Fruit fly (Drosophila melanogaster) whole organism, embryonic: Measurements from ENCODE around the gene N.

Source experiments
- BEAF-32 ChIP-seq: fragments of 200-800 bp; sonication (Bioruptor generic); optimal IDR thresholded peaks from 3 replicates; lab custom pipeline; 2017; ENCODE audit warnings: missing biosample characterization, missing genetic modification characterization, mild to moderate bottlenecking, moderate library complexity, missing genetic modification reagents
- Bteb2 ChIP-seq: fragments of 200-800 bp; sonication (Bioruptor generic); optimal IDR thresholded peaks from 2 replicates; lab custom pipeline; 2016; ENCODE audit warnings: missing biosample characterization, missing genetic modification characterization
- CG11398 ChIP-seq: fragments of 200-800 bp; sonication (Bioruptor generic); optimal IDR thresholded peaks from 2 replicates; lab custom pipeline; 2016; ENCODE audit warnings: missing biosample characterization, missing genetic modification characterization
- CG11723 ChIP-seq: fragments of 200-800 bp; sonication (Bioruptor generic); optimal IDR thresholded peaks from 2 replicates; lab custom pipeline; 2017; ENCODE audit warnings: missing biosample characterization, mild to moderate bottlenecking, missing genetic modification characterization
- CG13296 ChIP-seq: fragments of 200-800 bp; sonication (Bioruptor generic); optimal IDR thresholded peaks from 3 replicates; lab custom pipeline; 2018; ENCODE audit warnings: missing biosample characterization, mild to moderate bottlenecking, missing genetic modification characterization
- CG14667 ChIP-seq: fragments of 200-800 bp; sonication (Bioruptor generic); IDR thresholded peaks from 2 replicates; pipeline ENCODE4 v1.3.6; 2022; ENCODE audit warnings: missing biosample characterization, missing genetic modification characterization
- CG14710 ChIP-seq: fragments of 200-800 bp; sonication (Bioruptor generic); optimal IDR thresholded peaks from 3 replicates; lab custom pipeline; 2019; ENCODE audit warnings: missing biosample characterization, mild to moderate bottlenecking, missing genetic modification characterization, moderate library complexity
- CG15011 ChIP-seq: fragments of 200-800 bp; sonication (Bioruptor generic); optimal IDR thresholded peaks from 3 replicates; lab custom pipeline; 2018; ENCODE audit warnings: missing biosample characterization, mild to moderate bottlenecking, missing genetic modification characterization
- CG15479 ChIP-seq: fragments of 200-800 bp; sonication (Bioruptor generic); optimal IDR thresholded peaks from 3 replicates; lab custom pipeline; 2019; ENCODE audit warnings: missing biosample characterization, mild to moderate bottlenecking, missing genetic modification characterization, moderate library complexity
- CG1603 ChIP-seq: fragments of 200-800 bp; sonication (Bioruptor generic); optimal IDR thresholded peaks from 2 replicates; lab custom pipeline; 2019; ENCODE audit warnings: missing biosample characterization, mild to moderate bottlenecking, missing genetic modification characterization, moderate library complexity
- CG16815 ChIP-seq: fragments of 200-800 bp; sonication (Bioruptor generic); optimal IDR thresholded peaks from 3 replicates; lab custom pipeline; 2017; ENCODE audit warnings: missing biosample characterization, mild to moderate bottlenecking, missing genetic modification characterization
- CG17829 ChIP-seq: fragments of 200-800 bp; optimal IDR thresholded peaks from 2 replicates; lab custom pipeline; 2019; ENCODE audit warnings: missing biosample characterization, mild to moderate bottlenecking, missing genetic modification characterization, moderate library complexity
- CG33213 ChIP-seq: fragments of 200-800 bp; sonication (Bioruptor generic); optimal IDR thresholded peaks from 3 replicates; lab custom pipeline; 2016; ENCODE audit warnings: missing biosample characterization, missing genetic modification characterization
- CG34224 ChIP-seq: fragments of 200-800 bp; sonication (Bioruptor generic); IDR thresholded peaks from 3 replicates; pipeline ENCODE4 v1.3.6; 2022; ENCODE audit warnings: missing biosample characterization, missing genetic modification characterization; ENCODE audit not compliant: partially characterized antibody
- CG34376 ChIP-seq: fragments of 200-800 bp; sonication (Bioruptor generic); optimal IDR thresholded peaks from 2 replicates; lab custom pipeline; 2018; ENCODE audit warnings: missing biosample characterization, mild to moderate bottlenecking, missing genetic modification characterization
- CG3726 ChIP-seq: fragments of 200-800 bp; sonication (Bioruptor generic); IDR thresholded peaks from 3 replicates; pipeline ENCODE4, ENCODE4 v1.3.6; 2022; ENCODE audit warnings: missing biosample characterization, missing genetic modification characterization
- CG4328 ChIP-seq: fragments of 200-800 bp; sonication (Bioruptor generic); optimal IDR thresholded peaks from 3 replicates; lab custom pipeline; 2017; ENCODE audit warnings: missing biosample characterization, missing genetic modification reagents, missing genetic modification characterization
- CG4404 ChIP-seq: fragments of 200-800 bp; sonication (Bioruptor generic); IDR thresholded peaks from 2 replicates; pipeline ENCODE4 v1.3.6; 2022; ENCODE audit warnings: missing biosample characterization, missing genetic modification characterization
- CG4854 ChIP-seq: fragments of 200-800 bp; sonication (Bioruptor generic); optimal IDR thresholded peaks from 2 replicates; lab custom pipeline; 2016; ENCODE audit warnings: missing biosample characterization, missing genetic modification characterization, inconsistent platforms
- CG6175 ChIP-seq: fragments of 200-800 bp; sonication (Bioruptor generic); IDR thresholded peaks from 3 replicates; pipeline ENCODE4 v1.3.6; 2022; ENCODE audit warnings: missing biosample characterization, missing genetic modification characterization
- CG7987 ChIP-seq: fragments of 200-800 bp; sonication (Bioruptor generic); optimal IDR thresholded peaks from 2 replicates; lab custom pipeline; 2018; ENCODE audit warnings: missing biosample characterization, mild to moderate bottlenecking, missing genetic modification characterization, moderate library complexity
- CG8281 ChIP-seq: fragments of 200-800 bp; sonication (Bioruptor generic); optimal IDR thresholded peaks from 2 replicates; lab custom pipeline; 2018; ENCODE audit warnings: missing biosample characterization, mild to moderate bottlenecking, missing genetic modification characterization, moderate library complexity
- CG8388 ChIP-seq: fragments of 200-800 bp; sonication (Bioruptor generic); optimal IDR thresholded peaks from 2 replicates; lab custom pipeline; 2019; ENCODE audit warnings: missing biosample characterization, mild to moderate bottlenecking, missing genetic modification characterization, moderate library complexity
- D19B ChIP-seq: fragments of 200-800 bp; sonication (Bioruptor generic); optimal IDR thresholded peaks from 2 replicates; lab custom pipeline; 2017; ENCODE audit warnings: missing biosample characterization, mild to moderate bottlenecking, missing genetic modification characterization
- Deaf1 ChIP-seq: fragments of 200-800 bp; optimal IDR thresholded peaks from 3 replicates; lab custom pipeline; 2019; ENCODE audit warnings: missing biosample characterization, mild to moderate bottlenecking, missing genetic modification characterization, moderate library complexity
- H2.0 ChIP-seq: fragments of 200-800 bp; sonication (Bioruptor generic); IDR thresholded peaks from 2 replicates; pipeline ENCODE4 v1.3.6; 2022; ENCODE audit warnings: missing biosample characterization, missing genetic modification characterization
- HLH4C ChIP-seq: fragments of 200-800 bp; sonication (Bioruptor generic); IDR thresholded peaks from 3 replicates; pipeline ENCODE4 v1.3.6; 2022; ENCODE audit warnings: missing biosample characterization, missing genetic modification characterization; ENCODE audit not compliant: partially characterized antibody
- Mrtf ChIP-seq: fragments of 200-800 bp; sonication (Bioruptor generic); IDR thresholded peaks from 3 replicates; pipeline ENCODE4 v1.3.6; 2022; ENCODE audit warnings: missing biosample characterization, missing genetic modification characterization
- Optix ChIP-seq: fragments of 200-800 bp; sonication (Bioruptor generic); IDR thresholded peaks from 3 replicates; pipeline ENCODE4 v1.3.6; 2022; ENCODE audit warnings: missing biosample characterization, missing genetic modification characterization
- PHDP ChIP-seq: fragments of 200-800 bp; sonication (Bioruptor generic); optimal IDR thresholded peaks from 3 replicates; lab custom pipeline; 2018; ENCODE audit warnings: missing biosample characterization, mild to moderate bottlenecking, missing genetic modification characterization, moderate library complexity
- Sin3A ChIP-seq: fragments of >200 bp; optimal IDR thresholded peaks from 2 replicates; lab custom pipeline; 2018
- ci ChIP-seq: fragments of 200-800 bp; sonication (Bioruptor generic); IDR thresholded peaks from 3 replicates; pipeline ENCODE4 v1.3.6; 2022; ENCODE audit warnings: missing biosample characterization, missing genetic modification characterization
- dm ChIP-seq: fragments of 200-800 bp; sonication (Bioruptor generic); optimal IDR thresholded peaks from 3 replicates; lab custom pipeline; 2016; ENCODE audit warnings: missing biosample characterization, missing genetic modification characterization
- gro ChIP-seq: fragments of 200-800 bp; sonication (Bioruptor generic); optimal IDR thresholded peaks from 2 replicates; lab custom pipeline; 2016; ENCODE audit warnings: missing biosample characterization, missing genetic modification characterization
- hkb ChIP-seq, 2 experiments: fragments of 200-800 bp in 1 of 2; fragments of >200 bp in 1 of 2; sonication (Bioruptor generic) in 1 of 2; IDR thresholded peaks in 1 of 2; optimal IDR thresholded peaks in 1 of 2; 2 replicates each; pipeline versions ENCODE4 v1.3.6 to Lab custom; 2017 to 2022; ENCODE audit warnings: missing biosample characterization in 1 of 2, missing genetic modification characterization in 1 of 2
- jing ChIP-seq: fragments of 200-800 bp; sonication (Bioruptor generic); optimal IDR thresholded peaks from 2 replicates; lab custom pipeline; 2018; ENCODE audit warnings: missing biosample characterization, mild to moderate bottlenecking, missing genetic modification characterization
- kah ChIP-seq: fragments of 200-800 bp; sonication (Bioruptor generic); optimal IDR thresholded peaks from 2 replicates; lab custom pipeline; 2018; ENCODE audit warnings: missing biosample characterization, mild to moderate bottlenecking, missing genetic modification characterization
- lbe ChIP-seq: fragments of 200-800 bp; sonication (Bioruptor generic); optimal IDR thresholded peaks from 2 replicates; lab custom pipeline; 2016; ENCODE audit warnings: missing biosample characterization, mild to moderate bottlenecking, missing genetic modification characterization
- maf-S ChIP-seq: fragments of 200-800 bp; sonication (Bioruptor generic); optimal IDR thresholded peaks from 2 replicates; lab custom pipeline; 2016; ENCODE audit warnings: missing biosample characterization, missing genetic modification characterization
- mirr ChIP-seq: fragments of 200-800 bp; sonication (Bioruptor generic); optimal IDR thresholded peaks from 3 replicates; lab custom pipeline; 2018; ENCODE audit warnings: missing biosample characterization, mild to moderate bottlenecking, missing genetic modification characterization
- otp ChIP-seq: fragments of 200-800 bp; sonication (Bioruptor generic); IDR thresholded peaks from 3 replicates; pipeline ENCODE4, ENCODE4 v1.3.6; 2022; ENCODE audit warnings: missing biosample characterization, missing genetic modification characterization
- p53 ChIP-seq: fragments of 200-800 bp; sonication (Bioruptor generic); optimal IDR thresholded peaks from 2 replicates; lab custom pipeline; 2016; ENCODE audit warnings: missing biosample characterization, missing genetic modification characterization
- pzg ChIP-seq: fragments of 200-800 bp; sonication (Bioruptor generic); optimal IDR thresholded peaks from 3 replicates; lab custom pipeline; 2018; ENCODE audit warnings: missing biosample characterization, mild to moderate bottlenecking, missing genetic modification characterization, moderate library complexity
- sd ChIP-seq: fragments of 200-800 bp; sonication (Bioruptor generic); optimal IDR thresholded peaks from 3 replicates; lab custom pipeline; 2018; ENCODE audit warnings: missing biosample characterization, mild to moderate bottlenecking, missing genetic modification characterization, moderate library complexity
- sim ChIP-seq: fragments of 200-800 bp; sonication (Bioruptor generic); IDR thresholded peaks from 2 replicates; pipeline ENCODE4 v1.3.6; 2022; ENCODE audit warnings: missing biosample characterization, missing genetic modification characterization
- sisA ChIP-seq: fragments of 200-800 bp; sonication (Bioruptor generic); IDR thresholded peaks from 2 replicates; pipeline ENCODE4 v1.3.6; 2022; ENCODE audit warnings: missing biosample characterization, missing genetic modification characterization
- slou ChIP-seq: fragments of 200-800 bp; sonication (Bioruptor generic); optimal IDR thresholded peaks from 3 replicates; lab custom pipeline; 2016; ENCODE audit warnings: missing biosample characterization, missing genetic modification characterization
- slp2 ChIP-seq: fragments of 200-800 bp; sonication (Bioruptor generic); optimal IDR thresholded peaks from 2 replicates; lab custom pipeline; 2016; ENCODE audit warnings: missing biosample characterization, missing genetic modification characterization
- sob ChIP-seq: fragments of 200-800 bp; sonication (Bioruptor generic); IDR thresholded peaks from 2 replicates; pipeline ENCODE4 v1.3.6; 2022; ENCODE audit warnings: missing biosample characterization, missing genetic modification characterization

The N gene

DNA sequence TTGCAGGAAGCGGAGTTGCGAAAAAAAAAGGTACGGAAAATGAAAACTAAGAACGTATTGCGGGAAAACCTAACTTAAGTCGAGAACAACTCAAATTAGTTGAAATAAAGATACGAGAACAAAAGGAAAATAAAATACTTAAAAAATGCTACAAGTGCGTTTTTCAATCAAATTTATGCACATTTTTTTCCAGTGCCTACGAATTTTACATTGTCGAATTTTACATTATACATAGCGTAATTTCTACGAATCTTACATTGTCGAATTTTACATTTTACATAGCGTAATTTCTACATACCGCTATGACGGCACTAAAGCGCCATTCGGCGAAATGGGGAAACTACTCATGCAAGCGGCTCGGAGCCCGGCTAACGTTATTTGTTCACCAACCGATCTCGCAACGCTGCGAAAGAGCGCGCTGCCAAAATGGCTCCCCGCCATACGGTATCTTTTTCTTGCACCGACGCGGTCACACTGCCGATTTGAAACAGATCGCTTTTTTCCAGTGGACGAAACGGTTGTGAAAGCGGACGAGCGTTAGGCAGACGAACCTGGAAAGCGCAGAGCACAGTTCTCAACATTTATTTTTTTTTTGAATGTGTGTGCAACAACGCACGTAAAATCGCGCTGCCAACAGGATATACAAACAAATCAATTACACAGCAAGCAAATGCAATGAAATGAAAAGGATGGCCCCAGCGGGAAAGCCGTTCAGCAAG is at the start of gene N (continued):
- TF ChIP-seq maf-S (GFP tag; lab: Kevin White, UChicago) (peak; percentile 36), slou (GFP tag; lab: Kevin White, UChicago) (no peak), sd (tag; lab: Kevin White, UChicago) (peak; percentile 62), CG7987 (GFP tag; lab: Kevin White, UChicago) (no peak), CG33213 (peak; percentile 93), CG8388 (GFP tag; lab: Kevin White, UChicago) (no peak), CG4854 (GFP tag; lab: Kevin White, UChicago) (no peak), ci (GFP tag; lab: Robert Waterston, UW) (peak; percentile 71), Optix (no peak; the same call in 2 of the 3 replicates), dm (GFP tag; lab: Kevin White, UChicago) (peak; percentile 43), D19B (GFP tag; lab: Kevin White, UChicago) (no peak), gro (GFP tag; lab: Kevin White, UChicago) (peak; percentile 48), lbe (GFP tag; lab: Kevin White, UChicago) (no peak), CG16815 (GFP tag; lab: Kevin White, UChicago) (no peak), CG14710 (tag; lab: Kevin White, UChicago) (peak; percentile 51), CG14667 (GFP tag; lab: Robert Waterston, UW) (no peak), Bteb2 (GFP tag; lab: Kevin White, UChicago) (peak; percentile 30), HLH4C (no peak), CG11723 (no peak), CG13296 (no peak), mirr (GFP tag; lab: Kevin White, UChicago) (no peak), CG15011 (GFP tag; lab: Kevin White, UChicago) (no peak), BEAF-32 (GFP tag; lab: Kevin White, UChicago) (peak; percentile 43), sim (GFP tag; lab: Robert Waterston, UW) (no peak), kah (no peak), Sin3A (no peak), CG4404 (GFP tag; lab: Robert Waterston, UW) (no peak), CG6175 (GFP tag; lab: Robert Waterston, UW) (no peak), pzg (peak; percentile 91), slp2 (GFP tag; lab: Kevin White, UChicago) (peak; percentile 6), CG34224 (GFP tag; lab: Robert Waterston, UW) (no peak), Mrtf (GFP tag; lab: Robert Waterston, UW) (0 out of 3 replicates have a peak, but pooled peaks have one; percentile 32), Deaf1 (no peak), CG3726 (GFP tag; lab: Robert Waterston, UW) (no peak), CG1603 (tag; lab: Kevin White, UChicago) (peak; percentile 79), H2.0 (GFP tag; lab: Robert Waterston, UW) (peak; percentile 27; the same call in 1 of the 2 replicates), jing (GFP tag; lab: Kevin White, UChicago) (no peak), CG15479 (GFP tag; lab: Kevin White, UChicago) (peak; percentile 81), CG4328 (GFP tag; lab: Kevin White, UChicago) (no peak), CG11398 (GFP tag; lab: Kevin White, UChicago) (peak; percentile 39), CG34376 (GFP tag; lab: Kevin White, UChicago) (no peak), p53 (peak; percentile 70), CG17829 (tag; lab: Kevin White, UChicago) (peak; percentile 42), sisA (no peak; the same call in 1 of the 2 replicates), otp (GFP tag; lab: Robert Waterston, UW) (no peak), PHDP (tag; lab: Kevin White, UChicago) (peak; percentile 69), CG8281 (tag; lab: Kevin White, UChicago) (no peak), sob (GFP tag; lab: Robert Waterston, UW) (peak; percentile 74), hkb (optimal IDR thresholded peaks at IDR 0.05; lab: Kevin White, UChicago) (peak; percentile 17), hkb (GFP tag; IDR thresholded peaks at IDR 0.05; lab: Robert Waterston, UW) (peak; percentile 50; the same call in 1 of the 2 replicates)
